Worm (Caenorhabditis elegans) whole organism, L1 larva: ENCODE measurements around the gene sid-3.

Source experiments
- aha-1 ChIP-seq: fragments of 150-350 bp; optimal IDR thresholded peaks from 2 replicates; lab custom pipeline; 2014; ENCODE audit warnings: missing biosample characterization, missing genetic modification characterization
- blmp-1 ChIP-seq: fragments of 150-350 bp; optimal IDR thresholded peaks from 2 replicates; lab custom pipeline; 2014; ENCODE audit warnings: missing biosample characterization, missing genetic modification characterization
- egl-27 ChIP-seq, 2 experiments: fragments of 150-350 bp in 1 of 2; sonication (generic microtip); optimal IDR thresholded peaks; 3 replicates each; lab custom pipeline; 2017 to 2018; ENCODE audit warnings: missing biosample characterization in 2 of 2, missing genetic modification characterization in 2 of 2, missing genetic modification reagents in 2 of 2
- hlh-17 ChIP-seq: fragments of 200-800 bp; sonication (Bioruptor generic); optimal IDR thresholded peaks from 2 replicates; lab custom pipeline; 2018; ENCODE audit warnings: missing genetic modification characterization, mild to moderate bottlenecking, missing compliant biosample characterization, moderate library complexity, borderline replicate concordance
- lin-14 ChIP-seq: fragments of 200-800 bp; sonication (Bioruptor generic); optimal IDR thresholded peaks from 2 replicates; lab custom pipeline; 2018; ENCODE audit warnings: mild to moderate bottlenecking, missing genetic modification characterization, moderate library complexity, missing compliant biosample characterization
- lir-3 ChIP-seq: sonication (generic microtip); optimal IDR thresholded peaks from 2 replicates; lab custom pipeline; 2016; ENCODE audit warnings: mild to moderate bottlenecking, missing genetic modification characterization, moderate library complexity, missing compliant biosample characterization; ENCODE audit not compliant: poor library complexity
- nhr-19 ChIP-seq: fragments of 200-800 bp; sonication (Bioruptor generic); conservative IDR thresholded peaks from 2 replicates; pipeline ENCODE4 v1.3.6; 2022; ENCODE audit warnings: missing genetic modification characterization, missing compliant biosample characterization
- ztf-4 ChIP-seq: fragments of 150-350 bp; optimal IDR thresholded peaks from 2 replicates; lab custom pipeline; 2014; ENCODE audit warnings: missing biosample characterization, missing genetic modification characterization

ce11 chrX:17234988-17235387 is 48.8 kb downstream of the sid-3 start:
- TF ChIP-seq egl-27 (tag; optimal IDR thresholded peaks at IDR 0.05; lab: Kevin White, UChicago) (no peak), lin-14 (GFP tag; lab: Kevin White, UChicago) (no peak), blmp-1 (tag; lab: Kevin White, UChicago) (no peak), ztf-4 (tag; lab: Kevin White, UChicago) (no peak), aha-1 (tag; lab: Kevin White, UChicago) (no peak), lir-3 (tag; lab: Kevin White, UChicago) (no peak), nhr-19 (GFP tag; lab: Robert Waterston, UW) (no peak), hlh-17 (GFP tag; lab: Kevin White, UChicago) (no peak)
